Fruit fly (Drosophila melanogaster) whole organism, prepupa: Measurements from ENCODE around the gene witty.

Source experiments
- CG10669 ChIP-seq: fragments of 200-800 bp; sonication (Bioruptor generic); optimal IDR thresholded peaks from 3 replicates; lab custom pipeline; 2018; ENCODE audit warnings: missing biosample characterization, mild to moderate bottlenecking, missing genetic modification characterization, moderate library complexity
- CG11902 ChIP-seq: fragments of 200-800 bp; sonication (Bioruptor generic); optimal IDR thresholded peaks from 3 replicates; lab custom pipeline; 2016; ENCODE audit warnings: missing biosample characterization, missing genetic modification characterization
- CG15336 ChIP-seq: fragments of 200-800 bp; sonication (Bioruptor generic); IDR thresholded peaks from 2 replicates; pipeline ENCODE4 v1.3.6; 2022; ENCODE audit warnings: missing biosample characterization, missing genetic modification characterization
- CG1621 ChIP-seq: fragments of 200-800 bp; sonication (Bioruptor generic); optimal IDR thresholded peaks from 3 replicates; lab custom pipeline; 2018; ENCODE audit warnings: missing biosample characterization, mild to moderate bottlenecking, missing genetic modification characterization
- CG31627 ChIP-seq: fragments of 200-800 bp; sonication (Bioruptor generic); optimal IDR thresholded peaks from 3 replicates; lab custom pipeline; 2016; ENCODE audit warnings: missing biosample characterization, missing genetic modification characterization
- CG32006 ChIP-seq: fragments of 200-800 bp; sonication (Bioruptor generic); optimal IDR thresholded peaks from 3 replicates; lab custom pipeline; 2017; ENCODE audit warnings: missing biosample characterization, mild to moderate bottlenecking, missing genetic modification characterization
- CG34406 ChIP-seq: fragments of 200-800 bp; sonication (Bioruptor generic); optimal IDR thresholded peaks from 3 replicates; lab custom pipeline; 2016; ENCODE audit warnings: missing biosample characterization, missing genetic modification characterization
- CG3919 ChIP-seq: fragments of 200-800 bp; sonication (Bioruptor generic); optimal IDR thresholded peaks from 3 replicates; lab custom pipeline; 2016; ENCODE audit warnings: missing biosample characterization, missing genetic modification characterization
- CG4318 ChIP-seq: fragments of 200-800 bp; sonication (Bioruptor generic); optimal IDR thresholded peaks from 3 replicates; lab custom pipeline; 2017; ENCODE audit warnings: missing biosample characterization, mild to moderate bottlenecking, missing genetic modification characterization
- CG6276 ChIP-seq: fragments of 200-800 bp; sonication (Bioruptor generic); optimal IDR thresholded peaks from 2 replicates; lab custom pipeline; 2017; ENCODE audit warnings: missing biosample characterization, mild to moderate bottlenecking, missing genetic modification characterization
- CG8119 ChIP-seq: fragments of 200-800 bp; sonication (Bioruptor generic); IDR thresholded peaks from 3 replicates; pipeline ENCODE4 v1.3.6; 2022; ENCODE audit warnings: missing biosample characterization, missing genetic modification characterization
- CG8319 ChIP-seq: fragments of 200-800 bp; sonication (Bioruptor generic); optimal IDR thresholded peaks from 3 replicates; lab custom pipeline; 2016; ENCODE audit warnings: missing biosample characterization, missing genetic modification characterization
- CG9139 ChIP-seq: fragments of 200-800 bp; sonication (Bioruptor generic); optimal IDR thresholded peaks from 3 replicates; lab custom pipeline; 2017; ENCODE audit warnings: missing biosample characterization, mild to moderate bottlenecking, missing genetic modification characterization
- Eip75B ChIP-seq: fragments of 200-800 bp; sonication (Bioruptor generic); optimal IDR thresholded peaks from 3 replicates; lab custom pipeline; 2016; ENCODE audit warnings: missing biosample characterization, missing genetic modification characterization
- Eip78C ChIP-seq: fragments of 200-800 bp; sonication (Bioruptor generic); peaks from one replicate; lab custom pipeline; 2016; ENCODE audit warnings: missing biosample characterization, missing genetic modification characterization
- Ets21C ChIP-seq: fragments of 200-800 bp; sonication (Bioruptor generic); optimal IDR thresholded peaks from 3 replicates; lab custom pipeline; 2016; ENCODE audit warnings: missing biosample characterization, missing genetic modification characterization
- Ets96B ChIP-seq: fragments of 200-800 bp; optimal IDR thresholded peaks from 2 replicates; lab custom pipeline; 2019; ENCODE audit warnings: missing biosample characterization, mild to moderate bottlenecking, missing genetic modification characterization, moderate library complexity
- Hr38 ChIP-seq: sonication (Bioruptor generic); optimal IDR thresholded peaks from 2 replicates; lab custom pipeline; 2016; ENCODE audit warnings: missing biosample characterization, missing genetic modification characterization
- Met ChIP-seq: fragments of 200-800 bp; sonication (Bioruptor generic); optimal IDR thresholded peaks from 3 replicates; lab custom pipeline; 2016; ENCODE audit warnings: missing biosample characterization, missing genetic modification characterization
- OdsH ChIP-seq: fragments of 200-800 bp; sonication (Bioruptor generic); optimal IDR thresholded peaks from 3 replicates; lab custom pipeline; 2016; ENCODE audit warnings: missing biosample characterization, missing genetic modification characterization
- Smox ChIP-seq: fragments of 200-800 bp; sonication (Bioruptor generic); optimal IDR thresholded peaks from 3 replicates; lab custom pipeline; 2016; ENCODE audit warnings: missing biosample characterization, missing genetic modification characterization
- Sox102F ChIP-seq: fragments of 200-800 bp; sonication (Bioruptor generic); optimal IDR thresholded peaks from 2 replicates; lab custom pipeline; 2016; ENCODE audit warnings: missing biosample characterization, mild to moderate bottlenecking, missing genetic modification characterization
- Sox14 ChIP-seq: fragments of 200-800 bp; sonication (Bioruptor generic); optimal IDR thresholded peaks from 3 replicates; lab custom pipeline; 2016; ENCODE audit warnings: missing biosample characterization, missing genetic modification characterization
- achi ChIP-seq: fragments of 200-800 bp; sonication (Bioruptor generic); optimal IDR thresholded peaks from 3 replicates; lab custom pipeline; 2016; ENCODE audit warnings: missing biosample characterization, missing genetic modification characterization
- acj6 ChIP-seq: fragments of 200-800 bp; sonication (Bioruptor generic); optimal IDR thresholded peaks from 3 replicates; lab custom pipeline; 2016; ENCODE audit warnings: missing biosample characterization, missing genetic modification characterization
- dsx ChIP-seq: fragments of 200-800 bp; optimal IDR thresholded peaks from 3 replicates; lab custom pipeline; 2019; ENCODE audit warnings: missing biosample characterization, mild to moderate bottlenecking, missing genetic modification characterization, moderate library complexity; ENCODE audit not compliant: poor library complexity, severe bottlenecking
- eg ChIP-seq: fragments of 200-800 bp; sonication (Bioruptor generic); IDR thresholded peaks from 3 replicates; pipeline ENCODE4 v1.3.6; 2022; ENCODE audit warnings: missing biosample characterization, missing genetic modification characterization
- esn ChIP-seq: fragments of 200-800 bp; sonication (Bioruptor generic); optimal IDR thresholded peaks from 2 replicates; lab custom pipeline; 2016; ENCODE audit warnings: missing biosample characterization, mild to moderate bottlenecking, missing genetic modification characterization, moderate library complexity
- spab ChIP-seq: fragments of 200-800 bp; sonication (Bioruptor generic); optimal IDR thresholded peaks from 2 replicates; lab custom pipeline; 2017; ENCODE audit warnings: missing biosample characterization, mild to moderate bottlenecking, missing genetic modification characterization, missing genetic modification reagents
- svp ChIP-seq: fragments of 200-800 bp; sonication (Bioruptor generic); peaks from one replicate; lab custom pipeline; 2016; ENCODE audit warnings: missing biosample characterization, missing genetic modification characterization
- topi ChIP-seq: fragments of 200-800 bp; sonication (Bioruptor generic); optimal IDR thresholded peaks from 3 replicates; lab custom pipeline; 2016; ENCODE audit warnings: missing biosample characterization, missing genetic modification characterization
- vri ChIP-seq: fragments of 200-800 bp; sonication (Bioruptor generic); optimal IDR thresholded peaks from 3 replicates; lab custom pipeline; 2016; ENCODE audit warnings: missing biosample characterization, mild to moderate bottlenecking, missing genetic modification characterization

witty gene

DNA sequence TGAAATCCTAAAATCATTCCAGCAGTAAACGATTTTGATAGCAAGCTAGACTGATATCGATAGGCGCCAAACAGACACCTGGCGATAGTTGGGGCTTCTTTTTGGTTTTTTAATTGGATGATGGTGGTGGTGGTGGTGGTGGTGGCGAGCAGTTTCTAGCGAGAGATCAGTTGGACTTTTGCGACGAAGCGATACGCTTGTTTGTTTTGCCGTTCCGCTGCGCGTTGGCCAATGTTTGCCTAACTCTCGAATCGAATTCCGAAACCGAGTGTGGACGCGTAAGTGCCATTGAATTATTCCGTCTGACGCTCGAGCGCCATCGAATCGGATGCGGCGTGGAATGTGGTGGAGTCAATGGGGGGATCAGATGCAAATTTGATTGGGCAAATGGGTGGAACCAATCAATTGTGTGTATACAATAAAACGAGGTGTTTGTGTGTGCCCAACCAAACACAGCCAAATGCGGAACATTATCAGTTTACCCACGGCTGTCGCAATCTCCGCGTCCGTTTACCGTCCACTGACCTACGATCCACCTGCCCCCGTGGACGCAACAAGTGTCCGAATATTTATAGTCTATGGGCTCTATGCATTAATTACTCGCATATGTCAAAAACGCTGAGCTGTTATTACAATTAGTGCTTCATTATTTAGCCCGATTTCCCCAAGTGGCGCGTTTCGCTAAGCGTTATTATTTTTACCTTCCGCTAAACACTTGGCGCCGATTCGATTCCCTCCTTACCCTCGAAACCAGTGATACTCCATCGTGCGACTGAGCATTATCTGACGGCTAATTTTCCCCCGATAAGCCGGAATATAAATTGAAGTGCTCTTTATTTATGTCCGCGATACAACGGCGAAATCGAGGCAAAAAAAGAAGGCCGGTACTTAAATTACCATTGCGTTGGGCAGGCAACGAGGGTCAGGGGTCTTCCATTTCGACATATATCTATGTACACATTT, 32.6 kb downstream of the witty start, which contains the start of gene CG17292 (continued):
- TF ChIP-seq CG31627 (GFP tag; lab: Kevin White, UChicago) (no peak), Ets21C (no peak), Sox14 (no peak), acj6 (GFP tag; lab: Kevin White, UChicago) (no peak), CG1621 (tag; lab: Kevin White, UChicago) (peak; percentile 47), CG8119 (GFP tag; lab: Robert Waterston, UW) (no peak; the same call in 2 of the 3 replicates)

DNA sequence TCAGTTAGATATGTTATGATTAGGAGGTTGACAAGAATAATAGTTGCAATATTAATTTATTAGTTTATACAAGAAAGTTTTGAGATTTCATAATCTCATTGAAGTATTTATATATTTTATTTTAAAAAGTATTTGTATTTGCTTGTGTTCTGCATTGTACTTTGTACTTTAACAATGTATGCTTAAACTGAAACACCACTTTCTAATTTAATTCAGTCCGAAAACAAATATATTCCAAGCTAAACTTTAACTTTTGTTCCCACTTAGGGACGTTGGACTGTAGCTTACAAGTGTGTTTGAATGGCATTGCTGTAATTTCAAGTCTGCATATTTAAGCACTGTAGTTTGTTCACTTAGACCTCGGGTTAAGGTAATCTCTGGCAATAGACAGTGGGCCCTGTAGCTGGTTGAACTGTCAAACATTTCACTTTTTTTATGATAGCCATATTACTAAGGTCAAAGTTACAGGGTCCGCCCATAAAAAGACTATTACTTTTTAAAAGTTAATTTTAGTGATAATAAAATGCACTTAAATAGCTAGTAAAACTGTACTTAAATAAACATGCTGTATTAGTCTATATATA, 33.4 kb downstream of the witty start:
- TF ChIP-seq CG8119 (GFP tag; lab: Robert Waterston, UW) = peak; percentile 41; the same call in 1 of the 3 replicates
- peak; percentile 16 for TF ChIP-seq OdsH (GFP tag; lab: Kevin White, UChicago)
- TF ChIP-seq CG32006 (GFP tag; lab: Kevin White, UChicago) = peak; percentile 56
- peak; percentile 61 for TF ChIP-seq Eip78C (GFP tag; lab: Kevin White, UChicago)
- TF ChIP-seq eg (GFP tag; lab: Robert Waterston, UW) = no peak
- TF ChIP-seq acj6 (GFP tag; lab: Kevin White, UChicago) = peak; percentile 40
- TF ChIP-seq CG11902 (GFP tag; lab: Kevin White, UChicago) = no peak
- TF ChIP-seq CG15336 (GFP tag; lab: Robert Waterston, UW) = peak; percentile 48
- no peak for TF ChIP-seq svp (GFP tag; lab: Kevin White, UChicago)
- peak; percentile 15 for TF ChIP-seq dsx (GFP tag; lab: Kevin White, UChicago)
- peak; percentile 39 for TF ChIP-seq achi (GFP tag; lab: Kevin White, UChicago)
- peak; percentile 14 for TF ChIP-seq CG6276 (GFP tag; lab: Kevin White, UChicago)

- TF ChIP-seq CG1621 (tag; lab: Kevin White, UChicago) (no peak), vri (peak; percentile 6)
Measured at dm6 chr2L:8372248-8372647, 34.2 kb downstream of the witty start.

- TF ChIP-seq topi (no peak), dsx (GFP tag; lab: Kevin White, UChicago) (peak; percentile 70), Eip78C (GFP tag; lab: Kevin White, UChicago) (peak; percentile 3), Smox (GFP tag; lab: Kevin White, UChicago) (no peak), spab (GFP tag; lab: Kevin White, UChicago) (no peak), CG4318 (GFP tag; lab: Kevin White, UChicago) (no peak), CG10669 (no peak), CG15336 (GFP tag; lab: Robert Waterston, UW) (no peak), Eip75B (GFP tag; lab: Kevin White, UChicago) (no peak), CG3919 (GFP tag; lab: Kevin White, UChicago) (no peak), Ets96B (tag; lab: Kevin White, UChicago) (no peak), CG8119 (GFP tag; lab: Robert Waterston, UW) (no peak), CG9139 (no peak), Sox102F (GFP tag; lab: Kevin White, UChicago) (no peak), CG34406 (GFP tag; lab: Kevin White, UChicago) (no peak), esn (GFP tag; lab: Kevin White, UChicago) (no peak), CG8319 (no peak), Met (GFP tag; lab: Kevin White, UChicago) (no peak), svp (GFP tag; lab: Kevin White, UChicago) (peak; percentile 82), Hr38 (GFP tag; lab: Kevin White, UChicago) (no peak)
- TF ChIP-seq, all 60 proteins: peak for 3
Measured at dm6 chr2L:8374235-8374634, 36.1 kb downstream of the witty start, which contains the start of gene Wdr82. Gene Wdr82 (plus strand): TSS chr2L:8374461.
